Worm (Caenorhabditis elegans): ENCODE measurements around the gene twk-13.

DNA sequence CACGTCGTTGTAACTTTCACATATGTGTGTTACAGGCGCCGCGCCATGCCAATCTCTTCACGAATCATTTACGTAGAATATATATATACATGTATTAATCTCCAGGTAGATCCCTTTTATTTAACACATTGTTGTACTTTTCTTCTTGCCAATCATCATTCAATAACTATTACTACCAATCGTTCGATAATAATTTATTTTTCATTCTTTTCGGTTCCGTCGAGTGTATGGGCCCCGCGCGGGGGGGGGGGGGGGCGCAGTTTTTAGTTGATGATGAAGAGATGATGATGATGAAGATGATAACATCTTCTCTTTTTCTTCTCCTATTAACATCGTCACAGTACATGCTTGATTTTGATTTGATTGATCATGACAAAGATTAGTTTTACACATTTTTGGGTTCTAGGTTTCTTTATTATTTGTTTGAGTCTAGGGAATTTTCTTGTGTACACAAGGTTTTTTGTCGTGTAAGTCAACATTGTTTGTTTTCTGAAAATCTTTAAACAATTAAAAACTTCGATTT lies 38.5 kb downstream of the twk-13 start:
- no peak for TF ChIP-seq xnd-1 (tag; optimal IDR thresholded peaks at IDR 0.05)
- TF ChIP-seq nfyb-1 (GFP tag; IDR thresholded peaks at IDR 0.05): no peak
- TF ChIP-seq lsl-1 (GFP tag; optimal IDR thresholded peaks at IDR 0.05): no peak
- TF ChIP-seq ZK185.1 (tag; optimal IDR thresholded peaks at IDR 0.05; ENCODE audit: poor library complexity, severe bottlenecking): no peak
- no peak for TF ChIP-seq nfya-1 (tag; optimal IDR thresholded peaks at IDR 0.05; ENCODE audit: borderline replicate concordance, insufficient read depth)
